Fruit fly (Drosophila melanogaster) whole organism, embryonic: Measurements from ENCODE around the gene par-6.

Experiments used
- CG1233 ChIP-seq: fragments of 200-800 bp; sonication (Bioruptor generic); optimal IDR thresholded peaks from 4 replicates; lab custom pipeline; 2018; ENCODE audit warnings: missing biosample characterization, mild to moderate bottlenecking, missing genetic modification characterization
- CG15601 ChIP-seq: fragments of 200-800 bp; sonication (Bioruptor generic); optimal IDR thresholded peaks from 3 replicates; lab custom pipeline; 2019; ENCODE audit warnings: missing biosample characterization, mild to moderate bottlenecking, missing genetic modification characterization, moderate library complexity
- CG3065 ChIP-seq: fragments of 200-800 bp; sonication (Bioruptor generic); optimal IDR thresholded peaks from 2 replicates; lab custom pipeline; 2016; ENCODE audit warnings: missing biosample characterization, missing genetic modification characterization
- CG34422 ChIP-seq: fragments of 200-800 bp; sonication (Bioruptor generic); IDR thresholded peaks from 3 replicates; pipeline ENCODE4 v1.3.6; 2022; ENCODE audit warnings: missing biosample characterization, missing genetic modification characterization
- CG3995 ChIP-seq: fragments of 200-800 bp; sonication (Bioruptor generic); optimal IDR thresholded peaks from 3 replicates; lab custom pipeline; 2016; ENCODE audit warnings: missing biosample characterization, missing genetic modification characterization
- CG42726 ChIP-seq: fragments of 200-800 bp; sonication (Bioruptor generic); IDR thresholded peaks from 2 replicates; pipeline ENCODE4 v1.3.6; 2022; ENCODE audit warnings: missing biosample characterization, missing genetic modification characterization; ENCODE audit not compliant: partially characterized antibody
- CG4328 ChIP-seq: fragments of 200-800 bp; sonication (Bioruptor generic); optimal IDR thresholded peaks from 3 replicates; lab custom pipeline; 2017; ENCODE audit warnings: missing biosample characterization, missing genetic modification reagents, missing genetic modification characterization
- CG4360 ChIP-seq: fragments of 200-800 bp; sonication (Bioruptor generic); IDR thresholded peaks from 2 replicates; pipeline ENCODE4 v1.3.6; 2022; ENCODE audit warnings: missing biosample characterization, missing genetic modification characterization
- CG4617 ChIP-seq: fragments of 200-800 bp; sonication (Bioruptor generic); optimal IDR thresholded peaks from 3 replicates; lab custom pipeline; 2016; ENCODE audit warnings: missing biosample characterization, missing genetic modification characterization, borderline replicate concordance
- CG4707 ChIP-seq: fragments of 200-800 bp; sonication (Bioruptor generic); optimal IDR thresholded peaks from 2 replicates; lab custom pipeline; 2018; ENCODE audit warnings: missing biosample characterization, mild to moderate bottlenecking, missing genetic modification characterization, moderate library complexity
- CG5953 ChIP-seq: fragments of 200-800 bp; sonication (Bioruptor generic); IDR thresholded peaks from 2 replicates; pipeline ENCODE4 v1.3.6; 2022; ENCODE audit warnings: missing biosample characterization, missing genetic modification characterization
- CG7271 ChIP-seq: fragments of 200-800 bp; sonication (Bioruptor generic); optimal IDR thresholded peaks from 2 replicates; lab custom pipeline; 2018; ENCODE audit warnings: missing biosample characterization, mild to moderate bottlenecking, missing genetic modification characterization, moderate library complexity
- CG7928 ChIP-seq: fragments of 200-800 bp; sonication (Bioruptor generic); optimal IDR thresholded peaks from 2 replicates; lab custom pipeline; 2017; ENCODE audit warnings: missing biosample characterization, mild to moderate bottlenecking, missing genetic modification characterization
- CG9797 ChIP-seq: fragments of 200-800 bp; sonication (Bioruptor generic); optimal IDR thresholded peaks from 3 replicates; lab custom pipeline; 2018; ENCODE audit warnings: missing biosample characterization, mild to moderate bottlenecking, missing genetic modification characterization
- Dll ChIP-seq: fragments of 200-800 bp; sonication (Bioruptor generic); IDR thresholded peaks from 4 replicates; pipeline ENCODE4 v1.3.6; 2022; ENCODE audit warnings: missing biosample characterization, missing genetic modification characterization; ENCODE audit not compliant: partially characterized antibody
- Drgx ChIP-seq: fragments of 200-800 bp; sonication (Bioruptor generic); IDR thresholded peaks from 2 replicates; pipeline ENCODE4 v1.3.6; 2022; ENCODE audit warnings: missing biosample characterization, missing genetic modification characterization
- Hr3 ChIP-seq: fragments of 200-800 bp; sonication (Bioruptor generic); optimal IDR thresholded peaks from 3 replicates; lab custom pipeline; 2016; ENCODE audit warnings: missing biosample characterization, missing genetic modification characterization
- Kr ChIP-seq: fragments of 200-800 bp; sonication (Bioruptor generic); optimal IDR thresholded peaks from 2 replicates; lab custom pipeline; 2017; ENCODE audit warnings: missing biosample characterization, mild to moderate bottlenecking, missing genetic modification characterization
- Lhr ChIP-seq: fragments of 200-800 bp; sonication (Bioruptor generic); optimal IDR thresholded peaks from 3 replicates; lab custom pipeline; 2017; ENCODE audit warnings: mild to moderate bottlenecking, missing biosample characterization, missing genetic modification reagents, missing genetic modification characterization
- MBD-R2 ChIP-seq: fragments of 200-800 bp; sonication (Bioruptor generic); IDR thresholded peaks from 2 replicates; pipeline ENCODE4 v1.3.6; 2022; ENCODE audit warnings: missing biosample characterization, missing genetic modification characterization
- MESR4 ChIP-seq: fragments of 200-800 bp; sonication (Bioruptor generic); optimal IDR thresholded peaks from 2 replicates; lab custom pipeline; 2018; ENCODE audit warnings: missing biosample characterization, mild to moderate bottlenecking, missing genetic modification characterization, moderate library complexity
- Med ChIP-seq: fragments of 200-800 bp; sonication (Bioruptor generic); peaks from one replicate; lab custom pipeline; 2016; ENCODE audit warnings: missing biosample characterization, missing genetic modification characterization, mild to moderate bottlenecking, inconsistent platforms, moderate library complexity
- Meics ChIP-seq: fragments of 200-800 bp; sonication (Bioruptor generic); optimal IDR thresholded peaks from 2 replicates; lab custom pipeline; 2017; ENCODE audit warnings: missing biosample characterization, mild to moderate bottlenecking, missing genetic modification characterization
- Neu2 ChIP-seq: fragments of 200-800 bp; sonication (Bioruptor generic); optimal IDR thresholded peaks from 3 replicates; lab custom pipeline; 2016; ENCODE audit warnings: missing biosample characterization, missing genetic modification characterization, borderline replicate concordance
- Pdp1 ChIP-seq, 2 experiments: fragments of 200-800 bp; sonication (Bioruptor generic); optimal IDR thresholded peaks; 3 replicates each; lab custom pipeline; 2016; ENCODE audit warnings: missing biosample characterization in 2 of 2, missing genetic modification characterization in 2 of 2, mild to moderate bottlenecking in 1 of 2, moderate library complexity in 1 of 2
- Ptx1 ChIP-seq: fragments of 200-800 bp; sonication (Bioruptor generic); IDR thresholded peaks from 2 replicates; pipeline ENCODE4 v1.3.6; 2022; ENCODE audit warnings: missing biosample characterization, missing genetic modification characterization
- Vsx1 ChIP-seq: fragments of 200-800 bp; sonication (Bioruptor generic); optimal IDR thresholded peaks from 2 replicates; lab custom pipeline; 2017; ENCODE audit warnings: missing biosample characterization, mild to moderate bottlenecking, missing genetic modification characterization, missing genetic modification reagents
- abd-A ChIP-seq: fragments of 200-800 bp; sonication (Bioruptor generic); optimal IDR thresholded peaks from 3 replicates; lab custom pipeline; 2019; ENCODE audit warnings: missing biosample characterization, mild to moderate bottlenecking, missing genetic modification characterization, moderate library complexity
- bcd ChIP-seq: fragments of 200-800 bp; sonication (Bioruptor generic); optimal IDR thresholded peaks from 2 replicates; lab custom pipeline; 2017; ENCODE audit warnings: missing biosample characterization, mild to moderate bottlenecking, missing genetic modification characterization
- cg ChIP-seq: fragments of 200-800 bp; sonication (Bioruptor generic); optimal IDR thresholded peaks from 3 replicates; lab custom pipeline; 2019; ENCODE audit warnings: missing biosample characterization, mild to moderate bottlenecking, missing genetic modification characterization, moderate library complexity
- ci ChIP-seq: fragments of 200-800 bp; sonication (Bioruptor generic); IDR thresholded peaks from 3 replicates; pipeline ENCODE4 v1.3.6; 2022; ENCODE audit warnings: missing biosample characterization, missing genetic modification characterization
- disco-r ChIP-seq: fragments of 200-800 bp; sonication (Bioruptor generic); optimal IDR thresholded peaks from 2 replicates; lab custom pipeline; 2016; ENCODE audit warnings: missing biosample characterization, missing genetic modification characterization
- fd102C ChIP-seq: fragments of 200-800 bp; sonication (Bioruptor generic); optimal IDR thresholded peaks from 2 replicates; lab custom pipeline; 2018; ENCODE audit warnings: missing biosample characterization, mild to moderate bottlenecking, missing genetic modification characterization, moderate library complexity
- fru ChIP-seq: fragments of >200 bp; optimal IDR thresholded peaks from 2 replicates; lab custom pipeline; 2017
- gce ChIP-seq: fragments of 200-800 bp; sonication (Bioruptor generic); IDR thresholded peaks from 3 replicates; pipeline ENCODE4 v1.3.6; 2022; ENCODE audit warnings: missing biosample characterization, missing genetic modification characterization
- jing ChIP-seq: fragments of 200-800 bp; sonication (Bioruptor generic); optimal IDR thresholded peaks from 2 replicates; lab custom pipeline; 2018; ENCODE audit warnings: missing biosample characterization, mild to moderate bottlenecking, missing genetic modification characterization
- kni ChIP-seq: fragments of 200-800 bp; sonication (Bioruptor generic); optimal IDR thresholded peaks from 3 replicates; lab custom pipeline; 2017; ENCODE audit warnings: mild to moderate bottlenecking, missing biosample characterization, missing genetic modification reagents, missing genetic modification characterization
- lola ChIP-seq, 3 experiments: fragments of >200 bp in 2 of 3; fragments of 200-800 bp in 1 of 3; sonication (Bioruptor generic) in 1 of 3; optimal IDR thresholded peaks; 2 replicates each; lab custom pipeline; 2017 to 2019; ENCODE audit warnings: missing biosample characterization in 3 of 3, missing genetic modification characterization in 3 of 3, mild to moderate bottlenecking in 1 of 3, moderate library complexity in 1 of 3
- pum ChIP-seq: fragments of 200-800 bp; sonication (Bioruptor generic); optimal IDR thresholded peaks from 2 replicates; lab custom pipeline; 2016; ENCODE audit warnings: missing biosample characterization, missing genetic modification characterization
- pzg ChIP-seq: fragments of 200-800 bp; sonication (Bioruptor generic); optimal IDR thresholded peaks from 3 replicates; lab custom pipeline; 2018; ENCODE audit warnings: missing biosample characterization, mild to moderate bottlenecking, missing genetic modification characterization, moderate library complexity
- sc ChIP-seq, 3 experiments: fragments of >200 bp in 2 of 3; fragments of 200-800 bp in 1 of 3; sonication (Bioruptor generic) in 1 of 3; optimal IDR thresholded peaks; 2 replicates in 2 of 3; 3 replicates in 1 of 3; lab custom pipeline; 2017; ENCODE audit warnings: mild to moderate bottlenecking in 1 of 3, missing biosample characterization in 1 of 3, missing genetic modification characterization in 1 of 3, missing genetic modification reagents in 1 of 3
- scrt ChIP-seq: fragments of 200-800 bp; sonication (Bioruptor generic); optimal IDR thresholded peaks from 2 replicates; lab custom pipeline; 2018; ENCODE audit warnings: missing biosample characterization, mild to moderate bottlenecking, missing genetic modification characterization, moderate library complexity
- shn ChIP-seq: fragments of 200-800 bp; sonication (Bioruptor generic); optimal IDR thresholded peaks from 3 replicates; lab custom pipeline; 2016; ENCODE audit warnings: missing biosample characterization, missing genetic modification characterization
- sisA ChIP-seq: fragments of 200-800 bp; sonication (Bioruptor generic); IDR thresholded peaks from 2 replicates; pipeline ENCODE4 v1.3.6; 2022; ENCODE audit warnings: missing biosample characterization, missing genetic modification characterization
- slbo ChIP-seq: fragments of 200-800 bp; sonication (Bioruptor generic); IDR thresholded peaks from 2 replicates; pipeline ENCODE4 v1.3.6; 2022; ENCODE audit warnings: missing biosample characterization, missing genetic modification characterization
- sqz ChIP-seq: fragments of 200-800 bp; sonication (Bioruptor generic); optimal IDR thresholded peaks from 3 replicates; lab custom pipeline; 2018; ENCODE audit warnings: missing biosample characterization, mild to moderate bottlenecking, missing genetic modification characterization
- tio ChIP-seq: fragments of 200-800 bp; sonication (Bioruptor generic); optimal IDR thresholded peaks from 2 replicates; lab custom pipeline; 2017; ENCODE audit warnings: missing biosample characterization, missing genetic modification characterization, inconsistent platforms
- zf30C ChIP-seq: fragments of 200-800 bp; sonication (Bioruptor generic); optimal IDR thresholded peaks from 3 replicates; lab custom pipeline; 2018; ENCODE audit warnings: missing biosample characterization, mild to moderate bottlenecking, missing genetic modification characterization

Gene par-6

dm6 chrX:17656501-17656900, 46.7 kb upstream of the par-6 start, which contains the start of gene IntS2:
Gene IntS2 (minus strand): TSS chrX:17656818.
- TF ChIP-seq CG1233 (GFP tag; lab: Kevin White, UChicago) (no peak), Pdp1 (GFP tag; optimal IDR thresholded peaks at IDR 0.05; lab: Kevin White, UChicago) (no peak), sc (optimal IDR thresholded peaks at IDR 0.05; lab: Kevin White, UChicago) (no peak), sc (GFP tag; optimal IDR thresholded peaks at IDR 0.05; lab: Kevin White, UChicago) (no peak), MBD-R2 (GFP tag; lab: Robert Waterston, UW) (peak; percentile 58), Lhr (GFP tag; lab: Kevin White, UChicago) (no peak), shn (no peak), CG4617 (peak; percentile 2), abd-A (tag; lab: Kevin White, UChicago) (no peak), sisA (GFP tag; lab: Robert Waterston, UW) (no peak), CG7271 (tag; lab: Kevin White, UChicago) (no peak), CG4360 (GFP tag; lab: Robert Waterston, UW) (no peak), jing (GFP tag; lab: Kevin White, UChicago) (no peak), kni (GFP tag; lab: Kevin White, UChicago) (no peak), Ptx1 (GFP tag; lab: Robert Waterston, UW) (no peak), scrt (GFP tag; lab: Kevin White, UChicago) (peak; percentile 86), pum (GFP tag; lab: Kevin White, UChicago) (no peak), gce (GFP tag; lab: Robert Waterston, UW) (no peak), Med (peak; percentile 66), Neu2 (GFP tag; lab: Kevin White, UChicago) (no peak), CG4328 (GFP tag; lab: Kevin White, UChicago) (no peak), tio (no peak), cg (GFP tag; lab: Kevin White, UChicago) (no peak), Vsx1 (GFP tag; lab: Kevin White, UChicago) (no peak), lola (GFP tag; optimal IDR thresholded peaks at IDR 0.05; lab: Kevin White, UChicago) (no peak), pzg (GFP tag; lab: Kevin White, UChicago) (peak; percentile 20), CG42726 (GFP tag; lab: Robert Waterston, UW) (no peak), MESR4 (peak; percentile 64), disco-r (GFP tag; lab: Kevin White, UChicago) (no peak), CG3065 (GFP tag; lab: Kevin White, UChicago) (no peak), Dll (GFP tag; lab: Robert Waterston, UW) (no peak), CG4707 (GFP tag; lab: Kevin White, UChicago) (no peak), zf30C (GFP tag; lab: Kevin White, UChicago) (no peak), bcd (GFP tag; lab: Kevin White, UChicago) (no peak), CG9797 (peak; percentile 2), ci (GFP tag; lab: Robert Waterston, UW) (0 out of 3 replicates have a peak, but pooled peaks have one; percentile 11), slbo (no peak), CG7928 (GFP tag; lab: Kevin White, UChicago) (no peak), sqz (GFP tag; lab: Kevin White, UChicago) (no peak), fd102C (GFP tag; lab: Kevin White, UChicago) (no peak), Meics (GFP tag; lab: Kevin White, UChicago) (no peak), CG3995 (GFP tag; lab: Kevin White, UChicago) (peak; percentile 70), Kr (GFP tag; lab: Kevin White, UChicago) (no peak), CG15601 (tag; lab: Kevin White, UChicago) (no peak), fru (lab: Kevin White, UChicago) (no peak), CG5953 (no peak), Hr3 (GFP tag; lab: Kevin White, UChicago) (no peak), Drgx (GFP tag; lab: Robert Waterston, UW) (no peak), CG34422 (GFP tag; lab: Robert Waterston, UW) (peak; percentile 56; the same call in 1 of the 3 replicates)
